Fruit fly (Drosophila melanogaster) whole organism: ENCODE results near the gene moody.

ENCODE experiments used
- Dll ChIP-seq: fragments of >200 bp; optimal IDR thresholded peaks from 2 replicates; lab custom pipeline; 2017
- usp ChIP-seq: fragments of >200 bp; optimal IDR thresholded peaks from 2 replicates; lab custom pipeline; 2017; ENCODE audit warnings: missing biosample characterization, missing genetic modification characterization, mixed read lengths

dm6 chrX:2061849-2062248 lies 11.9 kb upstream of the moody start, which contains the start of gene Sik2:
- TF ChIP-seq usp (GFP tag; lab: Kevin White, UChicago) (no peak), Dll (lab: Kevin White, UChicago) (no peak)
